Worm (Caenorhabditis elegans) whole organism, young adult: ENCODE measurements around the gene ints-7.
A peak's percentile ranks its signal among the peaks of the same experiment; 100 is the strongest.

Experiments used
- B0019.2 ChIP-seq: fragments of 200-800 bp; sonication (Bioruptor generic); conservative IDR thresholded peaks from 2 replicates; pipeline ENCODE4 v1.3.6; 2022; ENCODE audit warnings: missing genetic modification reagents, missing genetic modification characterization, missing compliant biosample characterization
- C06A6.2 ChIP-seq: fragments of 200-800 bp; sonication (Bioruptor generic); conservative IDR thresholded peaks from 2 replicates; pipeline ENCODE4 v1.3.6; 2022; ENCODE audit warnings: missing genetic modification characterization, missing compliant biosample characterization
- F10E7.11 ChIP-seq: sonication (generic microtip); optimal IDR thresholded peaks from 2 replicates; lab custom pipeline; 2017; ENCODE audit warnings: mild to moderate bottlenecking, missing genetic modification characterization, moderate library complexity, missing compliant biosample characterization
- K11D2.4 ChIP-seq: fragments of 200-800 bp; sonication (Bioruptor generic); IDR thresholded peaks from 2 replicates; pipeline ENCODE4 v1.3.6; 2022; ENCODE audit warnings: missing genetic modification reagents, missing genetic modification characterization, missing compliant biosample characterization
- T07F8.4 ChIP-seq: sonication (generic microtip); optimal IDR thresholded peaks from 2 replicates; lab custom pipeline; 2016; ENCODE audit warnings: mild to moderate bottlenecking, missing genetic modification characterization, moderate library complexity, missing compliant biosample characterization
- Y53G8AR.9 ChIP-seq: fragments of 200-800 bp; sonication (Bioruptor generic); conservative IDR thresholded peaks from 2 replicates; pipeline ENCODE4 v1.3.6; 2022; ENCODE audit warnings: missing genetic modification reagents, missing genetic modification characterization, missing compliant biosample characterization
- Y79H2A.3 ChIP-seq: fragments of 200-800 bp; sonication (Bioruptor generic); conservative IDR thresholded peaks from 2 replicates; pipeline ENCODE4 v1.3.6; 2022; ENCODE audit warnings: missing genetic modification reagents, missing genetic modification characterization, missing compliant biosample characterization
- ZK185.1 ChIP-seq: sonication (generic microtip); optimal IDR thresholded peaks from 2 replicates; lab custom pipeline; 2016; ENCODE audit warnings: mild to moderate bottlenecking, missing genetic modification characterization, missing compliant biosample characterization; ENCODE audit not compliant: poor library complexity, severe bottlenecking
- akir-1 ChIP-seq: fragments of 200-800 bp; sonication (Bioruptor generic); optimal IDR thresholded peaks from 2 replicates; lab custom pipeline; 2018; ENCODE audit warnings: mild to moderate bottlenecking, missing genetic modification characterization, moderate library complexity, missing compliant biosample characterization
- cebp-1 ChIP-seq, 2 experiments: fragments of 200-800 bp in 1 of 2; sonication (Bioruptor generic) in 1 of 2; sonication (generic microtip) in 1 of 2; IDR thresholded peaks in 1 of 2; optimal IDR thresholded peaks in 1 of 2; 2 replicates each; pipeline versions ENCODE4 v1.3.6 to Lab custom; 2017 to 2022; ENCODE audit warnings: missing compliant biosample characterization in 2 of 2, missing genetic modification characterization in 2 of 2, mild to moderate bottlenecking in 1 of 2, missing genetic modification reagents in 1 of 2, moderate library complexity in 1 of 2
- ceh-58 ChIP-seq: fragments of 200-800 bp; sonication (Bioruptor generic); IDR thresholded peaks from 2 replicates; pipeline ENCODE4 v1.3.6; 2022; ENCODE audit warnings: missing genetic modification characterization, missing compliant biosample characterization
- chd-7 ChIP-seq: sonication (generic microtip); optimal IDR thresholded peaks from 2 replicates; lab custom pipeline; 2016; ENCODE audit warnings: mild to moderate bottlenecking, missing genetic modification characterization, moderate library complexity, missing compliant biosample characterization
- dox-1 ChIP-seq: fragments of 200-800 bp; sonication (Bioruptor generic); IDR thresholded peaks from 2 replicates; pipeline ENCODE4 v1.3.6; 2022; ENCODE audit warnings: missing genetic modification reagents, missing genetic modification characterization, missing compliant biosample characterization
- dpff-1 ChIP-seq: sonication (generic microtip); optimal IDR thresholded peaks from 2 replicates; lab custom pipeline; 2017; ENCODE audit warnings: mild to moderate bottlenecking, missing genetic modification characterization, missing compliant biosample characterization
- egl-44 ChIP-seq: fragments of 200-800 bp; sonication (Bioruptor generic); IDR thresholded peaks from 2 replicates; pipeline ENCODE4 v1.3.6; 2022; ENCODE audit warnings: missing genetic modification reagents, missing genetic modification characterization, missing compliant biosample characterization
- gei-17 ChIP-seq: fragments of 200-800 bp; sonication (Bioruptor generic); optimal IDR thresholded peaks from 2 replicates; lab custom pipeline; 2018; ENCODE audit warnings: mild to moderate bottlenecking, missing genetic modification characterization, missing compliant biosample characterization
- hmg-1.2 ChIP-seq: fragments of 200-800 bp; sonication (Bioruptor generic); IDR thresholded peaks from 2 replicates; pipeline ENCODE4 v1.3.6; 2022; ENCODE audit warnings: missing genetic modification reagents, missing genetic modification characterization, missing compliant biosample characterization
- hrde-1 ChIP-seq: sonication (generic microtip); optimal IDR thresholded peaks from 2 replicates; lab custom pipeline; 2016; ENCODE audit warnings: missing genetic modification characterization, mild to moderate bottlenecking, missing compliant biosample characterization, moderate library complexity, missing genotype, missing genetic modification reagents, borderline replicate concordance
- hsf-1 ChIP-seq: fragments of 200-800 bp; sonication (Bioruptor generic); IDR thresholded peaks from 2 replicates; pipeline ENCODE4 v1.3.6; 2022; ENCODE audit warnings: missing genetic modification reagents, missing genetic modification characterization, missing compliant biosample characterization
- let-526 ChIP-seq: fragments of 200-800 bp; sonication (Bioruptor generic); IDR thresholded peaks from 2 replicates; pipeline ENCODE4 v1.3.6; 2022; ENCODE audit warnings: missing genetic modification reagents, missing genetic modification characterization, missing compliant biosample characterization
- let-607 ChIP-seq, 2 experiments: fragments of 200-800 bp in 1 of 2; sonication (Bioruptor generic) in 1 of 2; sonication (generic microtip) in 1 of 2; optimal IDR thresholded peaks; 2 replicates each; lab custom pipeline; 2016 to 2018; ENCODE audit warnings: mild to moderate bottlenecking in 2 of 2, missing compliant biosample characterization in 2 of 2, missing genetic modification characterization in 2 of 2, moderate library complexity in 2 of 2, missing genotype in 1 of 2
- lin-35 ChIP-seq, 3 experiments: fragments of 150-350 bp in 2 of 3; sonication (generic microtip) in 1 of 3; optimal IDR thresholded peaks; 2 replicates each; lab custom pipeline; 2014 to 2018; ENCODE audit warnings: missing biosample characterization in 3 of 3, missing genetic modification characterization in 3 of 3, missing genetic modification reagents in 3 of 3
- lsy-27 ChIP-seq: sonication (generic microtip); optimal IDR thresholded peaks from 2 replicates; lab custom pipeline; 2017; ENCODE audit warnings: missing genetic modification characterization, mild to moderate bottlenecking, missing compliant biosample characterization, antibody characterized with exemption, missing genotype, borderline replicate concordance; ENCODE audit not compliant: insufficient read depth
- madf-10 ChIP-seq: sonication (generic microtip); optimal IDR thresholded peaks from 2 replicates; lab custom pipeline; 2016; ENCODE audit warnings: mild to moderate bottlenecking, missing genetic modification characterization, missing compliant biosample characterization
- madf-3 ChIP-seq: fragments of 200-800 bp; sonication (Bioruptor generic); IDR thresholded peaks from 2 replicates; pipeline ENCODE4 v1.3.6; 2022; ENCODE audit warnings: missing genetic modification reagents, missing genetic modification characterization, missing compliant biosample characterization
- mes-4 ChIP-seq: sonication (generic microtip); optimal IDR thresholded peaks from 2 replicates; lab custom pipeline; 2016; ENCODE audit warnings: missing genotype, missing genetic modification characterization, missing compliant biosample characterization
- nfyb-1 ChIP-seq: fragments of 200-800 bp; sonication (Bioruptor generic); IDR thresholded peaks from 2 replicates; pipeline ENCODE4 v1.3.6; 2022; ENCODE audit warnings: missing genetic modification reagents, missing genetic modification characterization, missing compliant biosample characterization
- nhr-179 ChIP-seq: sonication (generic microtip); optimal IDR thresholded peaks from 2 replicates; lab custom pipeline; 2016; ENCODE audit warnings: mild to moderate bottlenecking, missing genetic modification characterization, missing compliant biosample characterization
- nhr-27 ChIP-seq: fragments of 200-800 bp; sonication (Bioruptor generic); optimal IDR thresholded peaks from 2 replicates; lab custom pipeline; 2018; ENCODE audit warnings: mild to moderate bottlenecking, missing genetic modification characterization, moderate library complexity, missing compliant biosample characterization
- nhr-80 ChIP-seq: sonication (generic microtip); optimal IDR thresholded peaks from 2 replicates; lab custom pipeline; 2016; ENCODE audit warnings: missing genetic modification characterization, missing compliant biosample characterization
- pbrm-1 ChIP-seq: fragments of 200-800 bp; sonication (Bioruptor generic); IDR thresholded peaks from 2 replicates; pipeline ENCODE4 v1.3.6; 2022; ENCODE audit warnings: missing genetic modification reagents, missing genetic modification characterization, missing compliant biosample characterization
- rpc-1 ChIP-seq, 2 experiments: fragments of 150-350 bp in 1 of 2; sonication (generic microtip) in 1 of 2; optimal IDR thresholded peaks; 2 replicates each; lab custom pipeline; 2014 to 2018; ENCODE audit warnings: missing biosample characterization in 1 of 2, missing genetic modification characterization in 1 of 2, missing genetic modification reagents in 1 of 2, missing genotype in 1 of 2
- sdz-38 ChIP-seq: sonication (generic microtip); optimal IDR thresholded peaks from 2 replicates; lab custom pipeline; 2016; ENCODE audit warnings: missing genotype, missing genetic modification characterization, missing compliant biosample characterization
- sea-2 ChIP-seq: fragments of 200-800 bp; sonication (Bioruptor generic); IDR thresholded peaks from 2 replicates; pipeline ENCODE4 v1.3.6; 2022; ENCODE audit warnings: missing genetic modification characterization, missing compliant biosample characterization
- sptf-2 ChIP-seq: fragments of 200-800 bp; sonication (Bioruptor generic); optimal IDR thresholded peaks from 2 replicates; lab custom pipeline; 2018; ENCODE audit warnings: mild to moderate bottlenecking, missing genetic modification characterization, missing compliant biosample characterization
- zfh-2 ChIP-seq: fragments of 200-800 bp; sonication (Bioruptor generic); conservative IDR thresholded peaks from 2 replicates; pipeline ENCODE4 v1.3.6; 2022; ENCODE audit warnings: missing genetic modification reagents, missing genetic modification characterization, missing compliant biosample characterization
- ztf-22 ChIP-seq: fragments of 200-800 bp; sonication (Bioruptor generic); optimal IDR thresholded peaks from 2 replicates; lab custom pipeline; 2018; ENCODE audit warnings: mild to moderate bottlenecking, missing genetic modification characterization, moderate library complexity, missing compliant biosample characterization
- ztf-6 ChIP-seq: fragments of 200-800 bp; sonication (Bioruptor generic); IDR thresholded peaks from 2 replicates; pipeline ENCODE4 v1.3.6; 2022; ENCODE audit warnings: missing genetic modification reagents, missing genetic modification characterization, missing compliant biosample characterization

Gene ints-7

DNA sequence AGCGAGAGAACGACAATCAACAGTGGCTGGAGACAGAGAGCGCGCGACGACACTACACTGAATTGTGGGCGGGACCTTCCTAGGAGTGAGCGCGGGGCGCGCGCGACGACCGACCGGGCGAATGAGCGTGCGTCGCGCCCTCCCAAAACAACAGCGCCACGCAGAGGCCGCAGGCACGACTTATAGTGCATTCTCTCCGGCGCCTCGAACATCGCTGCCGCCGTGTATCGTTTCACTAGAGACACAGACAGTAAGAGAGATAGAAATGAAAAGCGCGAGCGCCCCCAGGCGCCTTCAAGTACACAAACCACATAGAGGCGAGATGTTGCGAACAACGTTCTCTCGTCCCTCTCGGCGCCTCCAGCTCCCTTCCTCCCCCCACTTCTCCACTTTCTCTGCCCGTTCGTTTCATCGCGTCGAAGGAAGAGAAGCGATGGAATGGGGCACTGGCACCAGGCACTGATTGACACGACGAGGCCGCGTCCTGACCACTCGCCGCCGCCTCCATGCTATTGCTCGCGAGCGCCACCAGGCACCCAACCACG lies 37.3 kb downstream of the ints-7 start (continued):
- no peak for TF ChIP-seq hrde-1 (tag; lab: Kevin White, UChicago)
- TF ChIP-seq Y79H2A.3 (GFP tag; lab: Robert Waterston, UW), result no peak
- no peak for TF ChIP-seq ztf-6 (GFP tag; lab: Robert Waterston, UW)
- peak; percentile 66 for TF ChIP-seq ZK185.1 (tag; lab: Kevin White, UChicago)
- TF ChIP-seq dox-1 (GFP tag; lab: Robert Waterston, UW), result peak; percentile 87
- peak in 1 of 3 experiments; percentile 36 for TF ChIP-seq lin-35 (GFP tag; optimal IDR thresholded peaks at IDR 0.05; lab: Kevin White, UChicago)
- TF ChIP-seq chd-7 (tag; lab: Kevin White, UChicago), result peak; percentile 59
- TF ChIP-seq sdz-38 (tag; lab: Kevin White, UChicago), result no peak
- peak; percentile 72; the same call in 1 of the 2 replicates for TF ChIP-seq egl-44 (GFP tag; lab: Robert Waterston, UW)
- TF ChIP-seq nhr-179, result no peak

DNA sequence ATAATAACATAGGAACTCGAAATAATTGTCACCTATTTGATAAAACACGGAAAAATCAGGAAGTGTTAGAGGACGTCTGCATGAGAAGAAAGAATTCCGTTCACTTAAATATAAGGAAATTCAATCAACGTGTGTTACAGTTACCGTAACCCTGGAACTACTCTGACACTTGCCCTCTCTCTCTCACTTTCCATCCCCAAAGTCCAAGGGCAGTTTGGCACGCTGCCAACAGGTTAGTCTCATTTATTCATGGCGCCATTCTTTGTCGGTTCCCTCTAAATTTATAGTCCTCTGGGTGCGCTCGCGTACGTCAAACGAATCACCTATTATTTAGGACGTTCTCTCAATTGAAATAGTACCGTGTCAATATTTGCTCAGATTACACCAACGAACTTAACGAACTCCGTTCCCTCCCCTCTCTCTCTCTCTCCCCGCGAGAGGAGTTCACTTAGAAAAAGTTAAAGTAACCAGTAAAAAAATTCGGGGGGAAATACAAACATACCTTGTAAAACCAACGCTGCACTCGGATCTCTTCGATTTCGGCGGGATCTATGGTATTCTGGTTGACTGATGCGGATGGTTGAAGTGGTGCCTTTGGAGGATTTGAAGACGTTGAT lies 38.1 kb downstream of the ints-7 start:
- TF ChIP-seq let-526 (GFP tag; lab: Robert Waterston, UW) (0 out of 2 replicates have a peak, but pooled peaks have one; percentile 43), mes-4 (tag; lab: Kevin White, UChicago) (no peak), sea-2 (GFP tag; lab: Robert Waterston, UW) (no peak)

DNA sequence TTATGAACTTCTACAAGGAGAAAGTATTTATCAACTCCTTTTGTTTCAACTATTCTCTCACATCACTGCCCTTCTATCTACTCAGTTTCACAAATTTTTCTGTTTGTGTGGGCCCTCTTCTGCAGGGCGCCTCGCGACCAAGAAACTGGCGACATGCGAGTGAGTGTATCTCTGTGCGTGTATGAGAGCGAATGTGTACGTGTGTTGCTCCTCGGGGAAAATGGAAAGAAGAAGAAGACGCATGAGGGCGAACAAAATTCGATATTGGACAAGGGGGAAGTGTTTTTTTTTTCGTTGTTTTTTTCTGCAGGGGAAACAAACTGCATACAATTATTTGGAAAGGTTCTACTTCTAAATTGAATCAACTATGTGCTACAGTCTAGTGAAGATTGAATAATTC lies 38.9 kb downstream of the ints-7 start:
- TF ChIP-seq ztf-22 (no peak), madf-3 (GFP tag; lab: Robert Waterston, UW) (0 out of 2 replicates have a peak, but pooled peaks have one; percentile 40), hmg-1.2 (0 out of 2 replicates have a peak, but pooled peaks have one; percentile 13), Y53G8AR.9 (GFP tag; lab: Robert Waterston, UW) (no peak), B0019.2 (GFP tag; lab: Robert Waterston, UW) (no peak), sea-2 (GFP tag; lab: Robert Waterston, UW) (no peak), zfh-2 (GFP tag; lab: Robert Waterston, UW) (0 out of 2 replicates have a peak, but pooled peaks have one; percentile 6), F10E7.11 (tag; lab: Kevin White, UChicago) (no peak), gei-17 (GFP tag; lab: Kevin White, UChicago) (no peak), nhr-80 (tag; lab: Kevin White, UChicago) (no peak), rpc-1 (optimal IDR thresholded peaks at IDR 0.05; lab: Kevin White, UChicago) (no peak), rpc-1 (tag; optimal IDR thresholded peaks at IDR 0.05; lab: Kevin White, UChicago) (no peak), sptf-2 (no peak)

DNA sequence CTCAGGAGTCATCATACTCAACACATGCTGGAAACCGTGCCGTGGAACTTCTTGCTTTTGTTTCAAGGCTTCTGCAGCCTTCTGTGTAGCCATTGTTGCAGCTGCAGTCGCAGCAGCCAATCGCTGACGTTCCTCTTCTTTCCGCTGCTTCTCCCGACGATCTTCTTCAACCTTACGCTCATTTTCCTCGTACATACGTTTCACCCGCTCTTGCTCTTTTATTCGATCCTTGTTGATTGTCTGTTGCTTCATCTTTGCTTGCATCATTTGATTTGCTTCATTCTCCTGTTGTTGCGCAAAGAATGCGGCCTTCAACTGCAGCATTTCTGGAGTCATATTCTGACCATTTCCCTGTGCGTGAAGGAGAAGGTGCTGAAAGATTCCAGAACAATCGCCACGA lies 40.0 kb downstream of the ints-7 start:
- TF ChIP-seq pbrm-1, result 0 out of 2 replicates have a peak, but pooled peaks have one; percentile 15
- TF ChIP-seq ceh-58 (GFP tag; lab: Robert Waterston, UW), result no peak
- TF ChIP-seq K11D2.4 (GFP tag; lab: Robert Waterston, UW), result 0 out of 2 replicates have a peak, but pooled peaks have one; percentile 18
- TF ChIP-seq, all 124 proteins: peak for 2

DNA sequence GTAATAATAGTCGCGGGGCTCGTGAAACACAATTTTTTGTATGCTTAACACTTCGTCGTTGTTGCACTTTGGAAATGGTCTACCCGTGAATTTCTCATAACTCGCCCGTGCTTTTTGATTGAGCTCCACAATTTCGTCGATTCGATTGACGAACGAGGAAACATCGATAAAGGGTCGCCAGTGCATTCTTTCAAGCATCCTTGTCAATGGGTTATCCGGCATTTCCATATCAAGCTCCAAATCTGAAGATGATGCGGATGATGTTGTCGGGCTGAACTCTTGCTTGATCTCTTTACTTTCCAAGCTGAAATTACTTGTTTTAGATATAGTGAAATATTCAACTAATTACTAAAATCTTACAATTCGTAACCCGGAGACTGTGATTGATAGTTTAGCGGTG lies 45.3 kb downstream of the ints-7 start:
- TF ChIP-seq cebp-1 (GFP tag; IDR thresholded peaks at IDR 0.05; lab: Robert Waterston, UW) (no peak), cebp-1 (tag; optimal IDR thresholded peaks at IDR 0.05; lab: Kevin White, UChicago) (no peak), pbrm-1 (no peak), let-607 (tag; optimal IDR thresholded peaks at IDR 0.05; lab: Kevin White, UChicago) (no peak), hsf-1 (GFP tag; lab: Robert Waterston, UW) (no peak), nhr-27 (no peak), gei-17 (GFP tag; lab: Kevin White, UChicago) (no peak), madf-10 (tag; lab: Kevin White, UChicago) (no peak), lsy-27 (tag; lab: Kevin White, UChicago) (no peak), dpff-1 (no peak), T07F8.4 (tag; lab: Kevin White, UChicago) (no peak), C06A6.2 (no peak), Y79H2A.3 (GFP tag; lab: Robert Waterston, UW) (no peak), akir-1 (no peak), nfyb-1 (GFP tag; lab: Robert Waterston, UW) (no peak)
